Worm (Caenorhabditis elegans): ENCODE measurements around the gene angl-1.

ce11 chrV:2695935-2696334, 43.1 kb downstream of the angl-1 start, which contains the start of gene Y45G12B.3:
- no peak for TF ChIP-seq med-1 (GFP tag; optimal IDR thresholded peaks at IDR 0.05; ENCODE audit: insufficient read depth)
- TF ChIP-seq ztf-29 (GFP tag; IDR thresholded peaks at IDR 0.05) = no peak
